Fruit fly (Drosophila melanogaster) whole organism, embryonic: ENCODE measurements around the gene gpp.

ENCODE experiments used
- Antp ChIP-seq: fragments of 200-800 bp; sonication (Bioruptor generic); optimal IDR thresholded peaks from 3 replicates; lab custom pipeline; 2016; ENCODE audit warnings: missing biosample characterization, missing genetic modification characterization
- CG1024 ChIP-seq: fragments of 200-800 bp; sonication (Bioruptor generic); IDR thresholded peaks from 2 replicates; pipeline ENCODE4 v1.3.6; 2022; ENCODE audit warnings: missing biosample characterization, missing genetic modification characterization
- CG10321 ChIP-seq: fragments of 200-800 bp; sonication (Bioruptor generic); IDR thresholded peaks from 2 replicates; pipeline ENCODE4 v1.3.6; 2022; ENCODE audit warnings: missing biosample characterization, missing genetic modification characterization
- CG10462 ChIP-seq: fragments of 200-800 bp; sonication (Bioruptor generic); optimal IDR thresholded peaks from 2 replicates; lab custom pipeline; 2016; ENCODE audit warnings: missing biosample characterization, missing genetic modification characterization
- CG12155 ChIP-seq: fragments of 200-800 bp; sonication (Bioruptor generic); optimal IDR thresholded peaks from 3 replicates; lab custom pipeline; 2016; ENCODE audit warnings: missing biosample characterization, missing genetic modification characterization
- CG13894 ChIP-seq: fragments of 200-800 bp; sonication (Bioruptor generic); optimal IDR thresholded peaks from 3 replicates; lab custom pipeline; 2018; ENCODE audit warnings: missing biosample characterization, mild to moderate bottlenecking, missing genetic modification characterization, moderate library complexity
- CG14014 ChIP-seq: fragments of 200-800 bp; sonication (Bioruptor generic); IDR thresholded peaks from 2 replicates; pipeline ENCODE4 v1.3.6; 2022; ENCODE audit warnings: missing biosample characterization, missing genetic modification characterization
- CG14667 ChIP-seq: fragments of 200-800 bp; sonication (Bioruptor generic); IDR thresholded peaks from 2 replicates; pipeline ENCODE4 v1.3.6; 2022; ENCODE audit warnings: missing biosample characterization, missing genetic modification characterization
- CG15073 ChIP-seq: fragments of 200-800 bp; sonication (Bioruptor generic); optimal IDR thresholded peaks from 2 replicates; lab custom pipeline; 2016; ENCODE audit warnings: missing biosample characterization, missing genetic modification characterization
- CG15269 ChIP-seq: fragments of 200-800 bp; sonication (Bioruptor generic); optimal IDR thresholded peaks from 2 replicates; lab custom pipeline; 2018; ENCODE audit warnings: missing biosample characterization, mild to moderate bottlenecking, missing genetic modification characterization, moderate library complexity
- CG1529 ChIP-seq: fragments of 200-800 bp; sonication (Bioruptor generic); optimal IDR thresholded peaks from 3 replicates; lab custom pipeline; 2018; ENCODE audit warnings: missing biosample characterization, missing genetic modification characterization
- CG17186 ChIP-seq: fragments of 200-800 bp; sonication (Bioruptor generic); optimal IDR thresholded peaks from 3 replicates; lab custom pipeline; 2017; ENCODE audit warnings: missing biosample characterization, missing genetic modification reagents, missing genetic modification characterization
- CG17568 ChIP-seq: fragments of 200-800 bp; sonication (Bioruptor generic); optimal IDR thresholded peaks from 2 replicates; lab custom pipeline; 2018; ENCODE audit warnings: missing biosample characterization, mild to moderate bottlenecking, missing genetic modification characterization, moderate library complexity
- CG18599 ChIP-seq: fragments of 200-800 bp; sonication (Bioruptor generic); optimal IDR thresholded peaks from 3 replicates; lab custom pipeline; 2017; ENCODE audit warnings: missing biosample characterization, missing genetic modification characterization, mild to moderate bottlenecking, moderate library complexity, missing genetic modification reagents
- CG30431 ChIP-seq: fragments of 200-800 bp; sonication (Bioruptor generic); optimal IDR thresholded peaks from 2 replicates; lab custom pipeline; 2017; ENCODE audit warnings: missing biosample characterization, missing genetic modification characterization
- CG32772 ChIP-seq: fragments of 200-800 bp; sonication (Bioruptor generic); IDR thresholded peaks from 2 replicates; pipeline ENCODE4 v1.3.6; 2022; ENCODE audit warnings: missing biosample characterization, missing genetic modification characterization
- CG3847 ChIP-seq: fragments of 200-800 bp; sonication (Bioruptor generic); IDR thresholded peaks from 2 replicates; pipeline ENCODE4 v1.3.6; 2022; ENCODE audit warnings: missing biosample characterization, missing genetic modification characterization
- CG4730 ChIP-seq: fragments of 200-800 bp; sonication (Bioruptor generic); IDR thresholded peaks from 2 replicates; pipeline ENCODE4 v1.3.6; 2022; ENCODE audit warnings: missing biosample characterization, missing genetic modification characterization
- CG5953 ChIP-seq: fragments of 200-800 bp; sonication (Bioruptor generic); IDR thresholded peaks from 2 replicates; pipeline ENCODE4 v1.3.6; 2022; ENCODE audit warnings: missing biosample characterization, missing genetic modification characterization
- CG6254 ChIP-seq: fragments of 200-800 bp; sonication (Bioruptor generic); optimal IDR thresholded peaks from 3 replicates; lab custom pipeline; 2017; ENCODE audit warnings: mild to moderate bottlenecking, missing biosample characterization, missing genetic modification reagents, missing genetic modification characterization
- CG6683 ChIP-seq: fragments of 200-800 bp; sonication (Bioruptor generic); optimal IDR thresholded peaks from 2 replicates; lab custom pipeline; 2017; ENCODE audit warnings: missing biosample characterization, mild to moderate bottlenecking, missing genetic modification characterization, missing genetic modification reagents
- CG7372 ChIP-seq: fragments of 200-800 bp; sonication (Bioruptor generic); IDR thresholded peaks from 2 replicates; pipeline ENCODE4 v1.3.6; 2022; ENCODE audit warnings: missing biosample characterization, missing genetic modification characterization
- CG7745 ChIP-seq: fragments of 200-800 bp; sonication (Bioruptor generic); optimal IDR thresholded peaks from 2 replicates; lab custom pipeline; 2018; ENCODE audit warnings: missing biosample characterization, mild to moderate bottlenecking, missing genetic modification characterization, moderate library complexity
- CG8924 ChIP-seq: fragments of 200-800 bp; optimal IDR thresholded peaks from 3 replicates; lab custom pipeline; 2019; ENCODE audit warnings: missing biosample characterization, mild to moderate bottlenecking, missing genetic modification characterization, moderate library complexity
- CG9727 ChIP-seq: fragments of 200-800 bp; sonication (Bioruptor generic); optimal IDR thresholded peaks from 3 replicates; lab custom pipeline; 2017; ENCODE audit warnings: missing biosample characterization, mild to moderate bottlenecking, missing genetic modification characterization
- CG9932 ChIP-seq: fragments of 200-800 bp; sonication (Bioruptor generic); IDR thresholded peaks from 2 replicates; pipeline ENCODE4 v1.3.6; 2022; ENCODE audit warnings: missing biosample characterization, missing genetic modification characterization
- Chrac-16 ChIP-seq: fragments of 200-800 bp; sonication (Bioruptor generic); optimal IDR thresholded peaks from 3 replicates; lab custom pipeline; 2016; ENCODE audit warnings: missing biosample characterization, missing genetic modification characterization
- Dfd ChIP-seq, 2 experiments: fragments of >200 bp; optimal IDR thresholded peaks; 2 replicates each; lab custom pipeline; 2017; ENCODE audit warnings: missing biosample characterization in 2 of 2, missing genetic modification characterization in 2 of 2
- E2f2 ChIP-seq: fragments of 200-800 bp; sonication (Bioruptor generic); IDR thresholded peaks from 2 replicates; pipeline ENCODE4 v1.3.6; 2022; ENCODE audit warnings: missing biosample characterization, missing genetic modification characterization
- Side ChIP-seq: fragments of 200-800 bp; sonication (Bioruptor generic); optimal IDR thresholded peaks from 2 replicates; lab custom pipeline; 2016; ENCODE audit warnings: missing biosample characterization, missing genetic modification characterization
- TFAM ChIP-seq: fragments of 200-800 bp; sonication (Bioruptor generic); optimal IDR thresholded peaks from 2 replicates; lab custom pipeline; 2017; ENCODE audit warnings: missing biosample characterization, missing genetic modification characterization, inconsistent platforms
- Usf ChIP-seq: fragments of 200-800 bp; sonication (Bioruptor generic); optimal IDR thresholded peaks from 2 replicates; lab custom pipeline; 2017; ENCODE audit warnings: missing genotype, missing biosample characterization, missing genetic modification characterization
- abd-A ChIP-seq: fragments of 200-800 bp; sonication (Bioruptor generic); optimal IDR thresholded peaks from 3 replicates; lab custom pipeline; 2019; ENCODE audit warnings: missing biosample characterization, mild to moderate bottlenecking, missing genetic modification characterization, moderate library complexity
- ara ChIP-seq: fragments of 200-800 bp; sonication (Bioruptor generic); IDR thresholded peaks from 2 replicates; pipeline ENCODE4 v1.3.6; 2022; ENCODE audit warnings: missing biosample characterization, missing genetic modification characterization
- bigmax ChIP-seq: fragments of 200-800 bp; sonication (Bioruptor generic); optimal IDR thresholded peaks from 2 replicates; lab custom pipeline; 2018; ENCODE audit warnings: missing biosample characterization, mild to moderate bottlenecking, missing genetic modification characterization
- caup ChIP-seq: fragments of 200-800 bp; sonication (Bioruptor generic); optimal IDR thresholded peaks from 3 replicates; lab custom pipeline; 2017; ENCODE audit warnings: missing biosample characterization, mild to moderate bottlenecking, missing genetic modification characterization, moderate library complexity; ENCODE audit not compliant: severe bottlenecking
- chif ChIP-seq, 2 experiments: fragments of 200-800 bp; sonication (Bioruptor generic); optimal IDR thresholded peaks; 3 replicates each; lab custom pipeline; 2016; ENCODE audit warnings: missing biosample characterization in 2 of 2, missing genetic modification characterization in 2 of 2
- exex ChIP-seq: fragments of 200-800 bp; sonication (Bioruptor generic); optimal IDR thresholded peaks from 4 replicates; lab custom pipeline; 2018; ENCODE audit warnings: missing biosample characterization, mild to moderate bottlenecking, missing genetic modification characterization, moderate library complexity
- fru ChIP-seq: fragments of >200 bp; optimal IDR thresholded peaks from 2 replicates; lab custom pipeline; 2017
- jumu ChIP-seq: fragments of 200-800 bp; sonication (Bioruptor generic); optimal IDR thresholded peaks from 3 replicates; lab custom pipeline; 2016; ENCODE audit warnings: missing biosample characterization, missing genetic modification characterization
- kah ChIP-seq: fragments of 200-800 bp; sonication (Bioruptor generic); optimal IDR thresholded peaks from 2 replicates; lab custom pipeline; 2018; ENCODE audit warnings: missing biosample characterization, mild to moderate bottlenecking, missing genetic modification characterization
- kni ChIP-seq: fragments of 200-800 bp; sonication (Bioruptor generic); optimal IDR thresholded peaks from 3 replicates; lab custom pipeline; 2017; ENCODE audit warnings: mild to moderate bottlenecking, missing biosample characterization, missing genetic modification reagents, missing genetic modification characterization
- knrl ChIP-seq: fragments of 200-800 bp; sonication (Bioruptor generic); IDR thresholded peaks from 3 replicates; pipeline ENCODE4 v1.3.6; 2022; ENCODE audit warnings: missing biosample characterization, missing genetic modification characterization; ENCODE audit not compliant: partially characterized antibody
- nerfin-1 ChIP-seq: fragments of 200-800 bp; sonication (Bioruptor generic); optimal IDR thresholded peaks from 3 replicates; lab custom pipeline; 2019; ENCODE audit warnings: missing biosample characterization, mild to moderate bottlenecking, missing genetic modification characterization, moderate library complexity
- nom ChIP-seq: fragments of 200-800 bp; sonication (Bioruptor generic); optimal IDR thresholded peaks from 2 replicates; lab custom pipeline; 2017; ENCODE audit warnings: missing biosample characterization, missing genetic modification characterization, mild to moderate bottlenecking, moderate library complexity, missing genetic modification reagents
- pan ChIP-seq, 4 experiments: fragments of >200 bp in 3 of 4; fragments of 200-800 bp in 1 of 4; sonication (Bioruptor generic) in 1 of 4; optimal IDR thresholded peaks in 3 of 4; IDR thresholded peaks in 1 of 4; 2 replicates each; pipeline versions ENCODE4 v1.3.6 to Lab custom; 2017 to 2022; ENCODE audit warnings: missing biosample characterization in 2 of 4, missing genetic modification characterization in 2 of 4, mixed read lengths in 1 of 4
- pb ChIP-seq: fragments of 200-800 bp; sonication (Bioruptor generic); optimal IDR thresholded peaks from 3 replicates; lab custom pipeline; 2016; ENCODE audit warnings: missing biosample characterization, missing genetic modification characterization
- rib ChIP-seq: fragments of 200-800 bp; sonication (Bioruptor generic); IDR thresholded peaks from 2 replicates; pipeline ENCODE4 v1.3.6; 2022; ENCODE audit warnings: missing biosample characterization, missing genetic modification characterization
- shn ChIP-seq: fragments of 200-800 bp; sonication (Bioruptor generic); optimal IDR thresholded peaks from 3 replicates; lab custom pipeline; 2016; ENCODE audit warnings: missing biosample characterization, missing genetic modification characterization
- toy ChIP-seq: fragments of 200-800 bp; sonication (Bioruptor generic); IDR thresholded peaks from 2 replicates; pipeline ENCODE4 v1.3.6; 2022; ENCODE audit warnings: missing biosample characterization, missing genetic modification characterization
- tx ChIP-seq: fragments of 200-800 bp; sonication (Bioruptor generic); optimal IDR thresholded peaks from 2 replicates; lab custom pipeline; 2016; ENCODE audit warnings: missing biosample characterization, missing genetic modification characterization

gpp gene

dm6 chr3R:6404174-6404573 lies 2.5 kb upstream of the gpp start (continued):
- TF ChIP-seq CG14014 (peak; percentile 87), CG3847 (GFP tag; lab: Robert Waterston, UW) (peak; percentile 82), CG9727 (GFP tag; lab: Kevin White, UChicago) (peak; percentile 81), caup (peak; percentile 72), nom (GFP tag; lab: Kevin White, UChicago) (no peak), CG12155 (GFP tag; lab: Kevin White, UChicago) (peak; percentile 71), CG17568 (GFP tag; lab: Kevin White, UChicago) (peak; percentile 49), TFAM (GFP tag; lab: Kevin White, UChicago) (no peak), CG1024 (peak; percentile 64; the same call in 1 of the 2 replicates), shn (GFP tag; lab: Kevin White, UChicago) (peak; percentile 68), CG15269 (tag; lab: Kevin White, UChicago) (peak; percentile 88), pan (optimal IDR thresholded peaks at IDR 0.05; lab: Kevin White, UChicago) (no peak), pan (GFP tag; optimal IDR thresholded peaks at IDR 0.05 in 1 of 2, IDR thresholded peaks at IDR 0.05 in 1 of 2) (peak in 1 of 2 experiments; percentile 91), CG32772 (GFP tag; lab: Robert Waterston, UW) (peak; percentile 82), bigmax (GFP tag; lab: Kevin White, UChicago) (no peak), E2f2 (GFP tag; lab: Robert Waterston, UW) (peak; percentile 64; the same call in 1 of the 2 replicates), fru (lab: Kevin White, UChicago) (no peak), jumu (peak; percentile 66), Chrac-16 (GFP tag; lab: Kevin White, UChicago) (peak; percentile 67), nerfin-1 (tag; lab: Kevin White, UChicago) (peak; percentile 35), CG8924 (tag; lab: Kevin White, UChicago) (peak; percentile 83), CG5953 (GFP tag; lab: Robert Waterston, UW) (peak; percentile 68; the same call in 1 of the 2 replicates), CG6683 (no peak), abd-A (tag; lab: Kevin White, UChicago) (no peak), Side (peak; percentile 74), CG6254 (GFP tag; lab: Kevin White, UChicago) (peak; percentile 73), CG7372 (peak; percentile 73), chif (GFP tag; optimal IDR thresholded peaks at IDR 0.05; lab: Kevin White, UChicago) (peak; percentile 62 to 75), CG13894 (tag; lab: Kevin White, UChicago) (no peak), pb (GFP tag; lab: Kevin White, UChicago) (peak; percentile 29), CG4730 (peak; percentile 80; the same call in 1 of the 2 replicates), Antp (GFP tag; lab: Kevin White, UChicago) (peak; percentile 67), CG10462 (GFP tag; lab: Kevin White, UChicago) (peak; percentile 44), CG14667 (GFP tag; lab: Robert Waterston, UW) (peak; percentile 74), CG10321 (no peak), ara (GFP tag; lab: Robert Waterston, UW) (peak; percentile 87), Dfd (GFP tag; optimal IDR thresholded peaks at IDR 0.05; lab: Kevin White, UChicago) (no peak), CG7745 (tag; lab: Kevin White, UChicago) (no peak), kni (GFP tag; lab: Kevin White, UChicago) (no peak), CG18599 (peak; percentile 80), kah (GFP tag; lab: Kevin White, UChicago) (peak; percentile 3), CG15073 (GFP tag; lab: Kevin White, UChicago) (peak; percentile 6), CG17186 (GFP tag; lab: Kevin White, UChicago) (no peak), rib (GFP tag; lab: Robert Waterston, UW) (no peak; the same call in 1 of the 2 replicates), CG9932 (GFP tag; lab: Robert Waterston, UW) (peak; percentile 81), CG30431 (GFP tag; lab: Kevin White, UChicago) (peak; percentile 49), toy (no peak; the same call in 1 of the 2 replicates), CG1529 (GFP tag; lab: Kevin White, UChicago) (peak; percentile 69), exex (tag; lab: Kevin White, UChicago) (no peak), knrl (no peak), tx (peak; percentile 71), Usf (no peak)
